Worm (Caenorhabditis elegans) whole organism, L2 larva: Measurements from ENCODE around the gene Y37E11AR.7.

Experiments used
- C34F6.9 ChIP-seq: fragments of 150-350 bp; optimal IDR thresholded peaks from 2 replicates; lab custom pipeline; 2014; ENCODE audit warnings: missing biosample characterization, missing genetic modification characterization
- F13H6.1 ChIP-seq: sonication (generic microtip); optimal IDR thresholded peaks from 2 replicates; lab custom pipeline; 2016; ENCODE audit warnings: missing genetic modification characterization, missing compliant biosample characterization
- R02D3.7 ChIP-seq: fragments of 150-350 bp; optimal IDR thresholded peaks from 2 replicates; lab custom pipeline; 2014; ENCODE audit warnings: missing biosample characterization, missing genetic modification characterization
- Y55F3AM.14 ChIP-seq: fragments of 200-800 bp; sonication (Bioruptor generic); optimal IDR thresholded peaks from 2 replicates; lab custom pipeline; 2018; ENCODE audit warnings: mild to moderate bottlenecking, missing genetic modification characterization, missing compliant biosample characterization
- ZK546.5 ChIP-seq: sonication (generic microtip); optimal IDR thresholded peaks from 2 replicates; lab custom pipeline; 2017; ENCODE audit warnings: missing biosample characterization, missing genetic modification characterization
- alr-1 ChIP-seq: fragments of 150-350 bp; optimal IDR thresholded peaks from 2 replicates; lab custom pipeline; 2014; ENCODE audit warnings: missing biosample characterization, missing genetic modification characterization
- blmp-1 ChIP-seq: sonication (generic microtip); optimal IDR thresholded peaks from 2 replicates; lab custom pipeline; 2017; ENCODE audit warnings: missing genetic modification characterization, mild to moderate bottlenecking, missing compliant biosample characterization, antibody characterized with exemption, moderate library complexity; ENCODE audit not compliant: insufficient read depth
- ceh-16 ChIP-seq: fragments of 150-350 bp; optimal IDR thresholded peaks from 2 replicates; lab custom pipeline; 2014; ENCODE audit warnings: missing biosample characterization, missing genetic modification characterization
- ceh-82 ChIP-seq: fragments of 150-350 bp; optimal IDR thresholded peaks from 2 replicates; lab custom pipeline; 2014; ENCODE audit warnings: missing biosample characterization, missing genetic modification characterization
- crh-2 ChIP-seq: sonication (generic microtip); optimal IDR thresholded peaks from 2 replicates; lab custom pipeline; 2017; ENCODE audit warnings: missing biosample characterization, missing genetic modification characterization
- dmd-4 ChIP-seq: sonication (generic microtip); optimal IDR thresholded peaks from 2 replicates; lab custom pipeline; 2017; ENCODE audit warnings: missing biosample characterization, missing genetic modification characterization
- elt-1 ChIP-seq: fragments of 150-350 bp; optimal IDR thresholded peaks from 2 replicates; lab custom pipeline; 2014; ENCODE audit warnings: missing biosample characterization, missing genetic modification characterization
- elt-3 ChIP-seq: sonication (generic microtip); optimal IDR thresholded peaks from 2 replicates; lab custom pipeline; 2017; ENCODE audit warnings: missing biosample characterization, missing genetic modification characterization
- fos-1 ChIP-seq: fragments of 150-350 bp; optimal IDR thresholded peaks from 2 replicates; lab custom pipeline; 2014; ENCODE audit warnings: missing biosample characterization, missing genetic modification characterization
- lin-39 ChIP-seq: fragments of 150-350 bp; optimal IDR thresholded peaks from 2 replicates; lab custom pipeline; 2014; ENCODE audit warnings: missing biosample characterization, missing genetic modification reagents, missing genetic modification characterization
- lsy-2 ChIP-seq, 2 experiments: fragments of 150-350 bp in 1 of 2; sonication (generic microtip) in 1 of 2; optimal IDR thresholded peaks; 2 replicates each; lab custom pipeline; 2014 to 2017; ENCODE audit warnings: missing biosample characterization in 2 of 2, missing genetic modification characterization in 2 of 2
- mab-5 ChIP-seq: fragments of 150-350 bp; optimal IDR thresholded peaks from 2 replicates; lab custom pipeline; 2014; ENCODE audit warnings: missing biosample characterization, missing genetic modification characterization
- mbf-1 ChIP-seq: sonication (generic microtip); optimal IDR thresholded peaks from 2 replicates; lab custom pipeline; 2017; ENCODE audit warnings: missing biosample characterization, missing genetic modification characterization
- mdl-1 ChIP-seq, 2 experiments: fragments of 150-350 bp in 1 of 2; sonication (generic microtip) in 1 of 2; optimal IDR thresholded peaks; 2 replicates each; lab custom pipeline; 2017; ENCODE audit warnings: missing biosample characterization in 2 of 2, missing genetic modification characterization in 2 of 2
- nhr-10 ChIP-seq: sonication (generic microtip); optimal IDR thresholded peaks from 2 replicates; lab custom pipeline; 2017; ENCODE audit warnings: missing biosample characterization, missing genetic modification characterization
- nhr-11 ChIP-seq: fragments of 150-350 bp; optimal IDR thresholded peaks from 2 replicates; lab custom pipeline; 2014; ENCODE audit warnings: missing biosample characterization, missing genetic modification characterization
- nhr-129 ChIP-seq: fragments of 150-350 bp; optimal IDR thresholded peaks from 2 replicates; lab custom pipeline; 2014; ENCODE audit warnings: missing biosample characterization, missing genetic modification characterization
- nhr-21 ChIP-seq: fragments of 150-350 bp; optimal IDR thresholded peaks from 2 replicates; lab custom pipeline; 2014; ENCODE audit warnings: missing biosample characterization, missing genetic modification characterization
- nhr-23 ChIP-seq: fragments of 150-350 bp; optimal IDR thresholded peaks from 2 replicates; lab custom pipeline; 2014; ENCODE audit warnings: missing biosample characterization, missing genetic modification reagents, missing genetic modification characterization
- nhr-237 ChIP-seq: fragments of 150-350 bp; optimal IDR thresholded peaks from 2 replicates; lab custom pipeline; 2014; ENCODE audit warnings: missing biosample characterization, missing genetic modification characterization
- nhr-25 ChIP-seq: fragments of 150-350 bp; sonication (generic microtip); optimal IDR thresholded peaks from 3 replicates; lab custom pipeline; 2014; ENCODE audit warnings: missing biosample characterization, missing genetic modification characterization
- nhr-6 ChIP-seq: fragments of 150-350 bp; optimal IDR thresholded peaks from 2 replicates; lab custom pipeline; 2014; ENCODE audit warnings: missing biosample characterization, missing genetic modification characterization
- nhr-77 ChIP-seq: fragments of 150-350 bp; optimal IDR thresholded peaks from 2 replicates; lab custom pipeline; 2014; ENCODE audit warnings: missing biosample characterization, missing genetic modification characterization
- peb-1 ChIP-seq: fragments of 150-350 bp; optimal IDR thresholded peaks from 2 replicates; lab custom pipeline; 2014; ENCODE audit warnings: missing biosample characterization, missing genetic modification characterization
- skn-1 ChIP-seq: sonication (generic microtip); optimal IDR thresholded peaks from 2 replicates; lab custom pipeline; 2017; ENCODE audit warnings: missing biosample characterization, missing genetic modification characterization
- sma-3 ChIP-seq: sonication (generic microtip); optimal IDR thresholded peaks from 2 replicates; lab custom pipeline; 2016; ENCODE audit warnings: missing genetic modification reagents, missing genetic modification characterization, missing compliant biosample characterization
- sma-9 ChIP-seq, 2 experiments: fragments of 150-350 bp in 1 of 2; sonication (generic microtip) in 1 of 2; optimal IDR thresholded peaks; 2 replicates each; lab custom pipeline; 2014 to 2016; ENCODE audit warnings: missing genetic modification characterization in 2 of 2, mild to moderate bottlenecking in 1 of 2, missing biosample characterization in 1 of 2, missing compliant biosample characterization in 1 of 2, missing genetic modification reagents in 1 of 2, moderate library complexity in 1 of 2
- snpc-4 ChIP-seq: fragments of 150-350 bp; optimal IDR thresholded peaks from 2 replicates; lab custom pipeline; 2014; ENCODE audit warnings: missing biosample characterization, missing genetic modification characterization
- unc-55 ChIP-seq: fragments of 150-350 bp; sonication (generic microtip); optimal IDR thresholded peaks from 3 replicates; lab custom pipeline; 2014; ENCODE audit warnings: missing biosample characterization, missing genetic modification reagents, missing genetic modification characterization
- unc-62 ChIP-seq: fragments of 150-350 bp; optimal IDR thresholded peaks from 2 replicates; lab custom pipeline; 2014; ENCODE audit warnings: missing biosample characterization, missing genetic modification reagents, missing genetic modification characterization
- zag-1 ChIP-seq: fragments of 150-350 bp; optimal IDR thresholded peaks from 2 replicates; lab custom pipeline; 2014; ENCODE audit warnings: missing biosample characterization, missing genetic modification characterization
- ztf-11 ChIP-seq: sonication (generic microtip); optimal IDR thresholded peaks from 2 replicates; lab custom pipeline; 2017; ENCODE audit warnings: missing biosample characterization, missing genetic modification characterization

Gene Y37E11AR.7

DNA sequence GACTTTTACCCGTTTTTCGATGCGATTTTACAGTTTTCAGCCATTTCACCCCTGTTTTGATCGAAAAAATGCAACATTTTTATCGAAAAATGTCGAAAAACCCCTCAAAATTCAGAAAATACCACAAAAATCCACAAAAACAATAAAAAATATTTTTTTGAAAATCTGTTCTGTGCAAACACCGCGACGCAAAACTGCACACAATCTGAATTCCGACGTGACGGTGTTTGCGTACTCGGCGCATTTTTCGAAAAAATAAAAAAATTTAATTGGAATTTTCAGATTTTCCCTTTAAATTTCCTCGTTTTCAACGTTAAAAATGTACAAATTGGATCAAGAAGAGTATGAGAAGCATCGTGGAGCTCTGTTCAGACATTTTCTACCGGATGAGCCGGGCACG lies 29.4 kb downstream of the Y37E11AR.7 start, which contains the start of gene smgl-2 (continued):
- TF ChIP-seq mab-5 (tag; lab: Kevin White, UChicago) (peak; percentile 69), snpc-4 (tag; lab: Kevin White, UChicago) (peak; percentile 54), ceh-82 (tag; lab: Kevin White, UChicago) (no peak), skn-1 (no peak), nhr-129 (tag; lab: Kevin White, UChicago) (peak; percentile 23)

DNA sequence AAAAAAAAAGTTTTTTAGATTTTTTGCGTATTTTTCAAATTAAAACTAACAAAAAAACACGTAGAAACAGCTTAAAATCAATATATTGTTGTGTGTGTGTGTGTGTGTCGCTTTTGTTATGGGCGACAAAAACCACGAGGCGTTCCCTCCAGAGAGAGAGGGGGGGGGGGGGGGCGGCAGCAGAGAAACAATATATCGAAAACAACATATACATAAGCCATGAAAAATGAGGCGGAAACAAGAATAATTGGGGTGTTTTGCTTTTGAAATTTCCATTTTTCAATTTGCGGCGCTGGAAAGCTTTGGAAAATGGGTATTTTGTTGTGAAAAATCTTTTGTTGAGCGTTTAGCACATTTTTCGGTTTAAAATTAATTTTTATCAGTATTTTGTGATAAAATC lies 29.9 kb downstream of the Y37E11AR.7 start, which contains the start of gene Y37E11AM.2:
Y37E11AM.2 (minus strand) TSS at position 101 of the 400 bp plus-strand sequence.
- no peak for TF ChIP-seq ztf-11 (tag; lab: Kevin White, UChicago)
- no peak for TF ChIP-seq unc-55 (GFP tag; lab: Kevin White, UChicago)
- no peak for TF ChIP-seq dmd-4
- TF ChIP-seq nhr-10 (tag; lab: Kevin White, UChicago): no peak
- no peak for TF ChIP-seq lsy-2 (tag; optimal IDR thresholded peaks at IDR 0.05; lab: Kevin White, UChicago)

DNA sequence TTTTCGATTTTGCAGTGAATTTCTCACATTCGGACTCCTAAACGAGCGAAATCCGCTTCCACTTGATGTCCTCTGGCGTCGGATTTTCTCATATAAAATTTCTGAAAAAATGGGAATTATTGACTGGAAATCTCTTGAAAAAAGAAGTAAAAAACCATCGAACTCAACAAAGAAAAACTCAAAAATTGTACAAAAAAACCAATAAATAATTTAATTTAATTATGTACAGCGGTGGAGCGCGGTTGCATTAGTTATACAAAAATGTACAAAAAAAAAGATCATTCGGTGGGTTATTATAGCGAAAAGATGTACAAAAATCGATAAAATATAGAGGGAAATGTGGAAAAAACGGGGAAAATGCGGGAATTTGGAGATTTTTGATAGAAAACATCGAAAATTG lies 32.6 kb downstream of the Y37E11AR.7 start, which contains the start of gene Y37E11AM.4:
Y37E11AM.4 (minus strand) TSS at position 101 of the 400 bp plus-strand sequence.
- TF ChIP-seq alr-1 (no peak), ceh-16 (no peak), R02D3.7 (no peak), sma-9 (GFP tag; optimal IDR thresholded peaks at IDR 0.05; lab: Kevin White, UChicago) (no peak), sma-9 (tag; optimal IDR thresholded peaks at IDR 0.05; lab: Kevin White, UChicago) (no peak), C34F6.9 (tag; lab: Kevin White, UChicago) (no peak), nhr-23 (tag; lab: Kevin White, UChicago) (no peak)

ce11 chrIV:3721973-3722372 lies 33.3 kb downstream of the Y37E11AR.7 start:
- no peak for TF ChIP-seq peb-1 (tag; lab: Kevin White, UChicago)
- no peak for TF ChIP-seq zag-1 (tag; lab: Kevin White, UChicago)
- TF ChIP-seq Y55F3AM.14 (GFP tag; lab: Kevin White, UChicago): no peak
- TF ChIP-seq nhr-77: no peak
- no peak for TF ChIP-seq mbf-1 (tag; lab: Kevin White, UChicago)
- no peak for TF ChIP-seq ZK546.5 (tag; lab: Kevin White, UChicago)
- no peak for TF ChIP-seq unc-62 (GFP tag; lab: Kevin White, UChicago)
- TF ChIP-seq F13H6.1 (tag; lab: Kevin White, UChicago): no peak
- TF ChIP-seq nhr-129 (tag; lab: Kevin White, UChicago): no peak
- TF ChIP-seq R02D3.7: no peak
- no peak for TF ChIP-seq nhr-11 (tag; lab: Kevin White, UChicago)

DNA sequence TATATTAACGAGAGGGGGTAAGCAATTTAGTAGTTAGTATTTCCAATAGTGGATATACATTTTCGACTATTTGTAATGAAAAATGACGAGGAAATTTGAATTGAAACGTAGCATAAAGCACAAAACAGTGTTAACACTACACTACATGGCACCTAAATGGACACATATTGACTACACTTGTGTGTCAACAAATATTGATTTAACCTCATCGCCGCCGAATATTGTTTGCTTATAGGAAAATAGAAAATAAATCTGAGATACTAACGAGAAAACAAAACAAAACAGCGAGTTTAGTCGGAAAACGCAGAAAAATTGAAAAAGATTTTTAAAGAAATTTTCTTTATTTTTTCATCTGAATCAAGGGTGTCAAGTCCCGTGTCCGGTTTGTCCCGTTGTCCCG lies 34.6 kb downstream of the Y37E11AR.7 start:
- TF ChIP-seq ztf-11 (tag; lab: Kevin White, UChicago): no peak
- TF ChIP-seq alr-1: no peak
- TF ChIP-seq sma-3 (GFP tag; lab: Kevin White, UChicago): no peak
- no peak for TF ChIP-seq crh-2 (tag; lab: Kevin White, UChicago)
- no peak for TF ChIP-seq nhr-237 (tag; lab: Kevin White, UChicago)
- no peak for TF ChIP-seq ceh-82 (tag; lab: Kevin White, UChicago)
- TF ChIP-seq nhr-6 (tag; lab: Kevin White, UChicago): no peak
- TF ChIP-seq blmp-1 (tag; lab: Kevin White, UChicago): no peak
- TF ChIP-seq elt-1 (tag; lab: Kevin White, UChicago): no peak
- TF ChIP-seq nhr-21 (tag; lab: Kevin White, UChicago): no peak
- TF ChIP-seq, all 48 proteins: peak for 0

DNA sequence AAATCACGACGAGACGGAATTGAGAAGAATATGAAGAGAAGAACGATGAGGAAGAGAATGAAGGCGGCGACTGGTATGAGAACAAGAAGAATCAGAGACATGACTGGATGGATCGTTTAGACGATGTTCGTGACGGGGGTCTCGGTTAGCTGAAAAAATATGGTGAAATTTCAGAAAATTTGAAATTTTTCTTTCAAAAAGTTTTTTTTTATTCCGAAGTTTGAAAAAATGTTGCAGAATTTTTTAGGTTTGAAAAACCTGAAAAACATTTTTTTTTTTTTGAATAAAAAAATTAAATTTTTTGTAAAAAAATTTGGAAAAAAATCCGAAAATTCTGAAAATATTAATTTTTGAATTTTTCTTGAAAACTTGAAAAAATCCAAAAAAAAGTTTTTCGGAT lies 36.2 kb downstream of the Y37E11AR.7 start, which contains the start of gene Y37E11AM.3:
Y37E11AM.3 (minus strand) TSS at position 101 of the 400 bp plus-strand sequence.
- TF ChIP-seq nhr-77 (no peak), skn-1 (no peak), fos-1 (tag; lab: Kevin White, UChicago) (no peak), mdl-1 (tag; optimal IDR thresholded peaks at IDR 0.05; lab: Kevin White, UChicago) (no peak), snpc-4 (tag; lab: Kevin White, UChicago) (no peak), nhr-25 (tag; lab: Kevin White, UChicago) (no peak), nhr-129 (tag; lab: Kevin White, UChicago) (no peak), unc-62 (GFP tag; lab: Kevin White, UChicago) (no peak), elt-3 (tag; lab: Kevin White, UChicago) (no peak), blmp-1 (tag; lab: Kevin White, UChicago) (no peak), lin-39 (no peak), sma-9 (GFP tag; optimal IDR thresholded peaks at IDR 0.05; lab: Kevin White, UChicago) (no peak), sma-9 (tag; optimal IDR thresholded peaks at IDR 0.05; lab: Kevin White, UChicago) (no peak), zag-1 (tag; lab: Kevin White, UChicago) (no peak), crh-2 (tag; lab: Kevin White, UChicago) (no peak), ZK546.5 (tag; lab: Kevin White, UChicago) (no peak), mbf-1 (tag; lab: Kevin White, UChicago) (no peak), C34F6.9 (tag; lab: Kevin White, UChicago) (no peak), dmd-4 (no peak)
